Worm (Caenorhabditis elegans): ENCODE measurements around the gene spp-13.

Gene spp-13

DNA sequence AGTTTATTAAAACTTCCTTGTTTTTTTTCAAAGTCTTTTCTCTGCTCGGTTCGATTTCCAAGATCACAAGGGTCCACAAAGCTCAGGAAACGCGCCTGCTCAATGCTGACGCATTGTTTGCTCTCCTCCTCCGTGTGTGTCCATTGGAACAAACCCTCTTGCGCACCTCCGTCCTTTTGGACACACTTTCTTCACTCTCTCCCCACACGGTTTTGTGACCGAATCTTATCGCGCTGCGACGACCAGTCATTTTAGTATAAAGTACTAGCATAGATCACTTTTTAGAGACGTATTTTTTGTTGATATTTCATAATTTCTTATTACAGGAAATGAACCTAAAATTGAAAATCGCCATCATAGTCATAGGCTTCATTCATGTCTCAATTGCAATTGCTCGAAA is 50.1 kb downstream of the spp-13 start (continued):
- TF ChIP-seq vab-7 (GFP tag; IDR thresholded peaks at IDR 0.05): no peak
- TF ChIP-seq mdl-1 (tag; optimal IDR thresholded peaks at IDR 0.05): peak in 1 of 2 experiments; percentile 57
- TF ChIP-seq dmd-9 (GFP tag; IDR thresholded peaks at IDR 0.05): no peak
- peak; percentile 70 for TF ChIP-seq nhr-11 (tag; optimal IDR thresholded peaks at IDR 0.05)
- TF ChIP-seq Y5F2A.4 (GFP tag; optimal IDR thresholded peaks at IDR 0.05): no peak
- no peak for TF ChIP-seq zip-11 (GFP tag; IDR thresholded peaks at IDR 0.05)
- TF ChIP-seq lin-29 (GFP tag; IDR thresholded peaks at IDR 0.05): no peak
- TF ChIP-seq dmd-8 (GFP tag; IDR thresholded peaks at IDR 0.05): no peak
- no peak for TF ChIP-seq skn-1 (tag; optimal IDR thresholded peaks at IDR 0.05)
- TF ChIP-seq ceh-20 (GFP tag; IDR thresholded peaks at IDR 0.05): peak; percentile 58; the same call in 1 of the 2 replicates
- TF ChIP-seq lsy-2 (tag; optimal IDR thresholded peaks at IDR 0.05): peak; percentile 36 to 86
- no peak for TF ChIP-seq tag-97 (GFP tag; IDR thresholded peaks at IDR 0.05)
- TF ChIP-seq daf-12 (tag; optimal IDR thresholded peaks at IDR 0.05): no peak
- TF ChIP-seq ceh-62 (tag; optimal IDR thresholded peaks at IDR 0.05): no peak
- no peak for TF ChIP-seq duxl-1 (tag; optimal IDR thresholded peaks at IDR 0.05; ENCODE audit: poor library complexity)
- no peak for TF ChIP-seq spr-3 (GFP tag; optimal IDR thresholded peaks at IDR 0.05)
- no peak for TF ChIP-seq F26F4.8 (GFP tag; conservative IDR thresholded peaks at IDR 0.05)
- no peak for TF ChIP-seq egl-43 (GFP tag; IDR thresholded peaks at IDR 0.05)
- no peak for TF ChIP-seq saeg-2 (GFP tag; IDR thresholded peaks at IDR 0.05)
- TF ChIP-seq ces-1 (GFP tag; optimal IDR thresholded peaks at IDR 0.05): no peak
- no peak for TF ChIP-seq F10B5.3 (tag; optimal IDR thresholded peaks at IDR 0.05)
- TF ChIP-seq mdt-29 (GFP tag; IDR thresholded peaks at IDR 0.05): no peak
- peak; percentile 73 for TF ChIP-seq F37D6.2 (tag; optimal IDR thresholded peaks at IDR 0.05)
- TF ChIP-seq nhr-237 (tag; optimal IDR thresholded peaks at IDR 0.05): no peak
- peak; percentile 80 for TF ChIP-seq hmg-1.1 (GFP tag; IDR thresholded peaks at IDR 0.05)
- TF ChIP-seq unc-62 (GFP tag; optimal IDR thresholded peaks at IDR 0.05 in 1 of 2): peak in 1 of 2 experiments; percentile 96
- no peak for TF ChIP-seq unc-62 (tag; optimal IDR thresholded peaks at IDR 0.05)
- no peak for TF ChIP-seq zag-1 (tag; optimal IDR thresholded peaks at IDR 0.05)
- no peak for TF ChIP-seq unc-39 (tag; optimal IDR thresholded peaks at IDR 0.05)
- TF ChIP-seq dmd-6 (GFP tag; IDR thresholded peaks at IDR 0.05): peak; percentile 88
- TF ChIP-seq hlh-30 (tag; optimal IDR thresholded peaks at IDR 0.05; ENCODE audit: insufficient read depth): peak; percentile 87
- TF ChIP-seq ceh-44 (GFP tag; IDR thresholded peaks at IDR 0.05): no peak
- peak; percentile 32 for TF ChIP-seq spr-1 (tag; optimal IDR thresholded peaks at IDR 0.05)
- peak; percentile 91 for TF ChIP-seq dve-1 (tag; optimal IDR thresholded peaks at IDR 0.05; ENCODE audit: insufficient read depth)
- TF ChIP-seq ztf-7 (tag; optimal IDR thresholded peaks at IDR 0.05): peak; percentile 26
- TF ChIP-seq mxl-3 (GFP tag; optimal IDR thresholded peaks at IDR 0.05): peak; percentile 53
- peak; percentile 89 for TF ChIP-seq hlh-11 (tag; optimal IDR thresholded peaks at IDR 0.05)
- TF ChIP-seq dpl-1 (GFP tag; optimal IDR thresholded peaks at IDR 0.05): peak; percentile 59
- TF ChIP-seq snpc-4 (tag; optimal IDR thresholded peaks at IDR 0.05): no peak
- TF ChIP-seq nhr-6 (tag; optimal IDR thresholded peaks at IDR 0.05): peak; percentile 83
- TF ChIP-seq mxl-2 (GFP tag; conservative IDR thresholded peaks at IDR 0.05): no peak
- TF ChIP-seq egl-27 (tag; optimal IDR thresholded peaks at IDR 0.05): no peak
- no peak for TF ChIP-seq nhr-42 (GFP tag; IDR thresholded peaks at IDR 0.05)
- TF ChIP-seq aly-2 (tag; optimal IDR thresholded peaks at IDR 0.05): no peak
- no peak for TF ChIP-seq cey-2 (tag; optimal IDR thresholded peaks at IDR 0.05; ENCODE audit: borderline replicate concordance, insufficient read depth)
- no peak for TF ChIP-seq daf-8 (GFP tag; IDR thresholded peaks at IDR 0.05)
- TF ChIP-seq unc-130 (GFP tag; optimal IDR thresholded peaks at IDR 0.05): no peak
- no peak for TF ChIP-seq lim-7 (GFP tag; IDR thresholded peaks at IDR 0.05)
- no peak for TF ChIP-seq ZK546.5 (tag; optimal IDR thresholded peaks at IDR 0.05)
- TF ChIP-seq lin-15B (tag; optimal IDR thresholded peaks at IDR 0.05): no peak
- no peak for TF ChIP-seq T20F7.1 (GFP tag; optimal IDR thresholded peaks at IDR 0.05)
- no peak for TF ChIP-seq fos-1 (tag; optimal IDR thresholded peaks at IDR 0.05)
- TF ChIP-seq lin-39 (tag; optimal IDR thresholded peaks at IDR 0.05): no peak

Measured in whole organism, L4 larva.